Fruit fly (Drosophila melanogaster): Measurements from ENCODE around the gene CG11898.

DNA sequence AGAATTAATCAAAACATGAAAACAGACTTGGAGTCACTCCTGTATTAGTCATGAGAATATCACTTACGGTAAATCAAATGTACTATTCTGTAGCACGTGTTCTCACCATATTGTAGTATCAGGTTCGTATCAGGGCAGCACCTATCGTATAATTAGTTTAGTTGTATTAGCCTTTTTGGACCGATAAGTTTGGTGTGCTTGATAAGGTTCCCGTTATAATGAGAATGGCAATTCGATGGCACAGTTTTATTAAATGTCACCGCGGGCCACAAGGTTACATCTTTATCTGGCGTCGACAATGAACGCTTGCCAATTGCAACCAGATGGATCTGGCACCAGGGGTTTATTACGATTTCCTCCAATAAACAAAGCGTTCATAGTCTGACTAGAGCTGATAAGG, 6.7 kb upstream of the CG11898 start:
- TF ChIP-seq CG8478 (optimal IDR thresholded peaks at IDR 0.05) = no peak
- no peak for TF ChIP-seq CTCF (optimal IDR thresholded peaks at IDR 0.05)

Data from S2 (cell line).